Fruit fly (Drosophila melanogaster): ENCODE measurements around the gene CG13813.

CG13813 gene

dm6 chr3L:20186294-20187020 lies 45.0 kb upstream of the CG13813 start (continued):
- TF ChIP-seq CG17912 (GFP tag; optimal IDR thresholded peaks at IDR 0.05) = peak; percentile 59
- TF ChIP-seq dimm (GFP tag; IDR thresholded peaks at IDR 0.05) = no peak
- no peak for TF ChIP-seq HHEX (GFP tag; optimal IDR thresholded peaks at IDR 0.05)
- no peak for TF ChIP-seq CG18599 (GFP tag; optimal IDR thresholded peaks at IDR 0.05)
- TF ChIP-seq fd96Cb (tag; optimal IDR thresholded peaks at IDR 0.05) = no peak
- no peak for TF ChIP-seq ham (GFP tag; IDR thresholded peaks at IDR 0.05)
- no peak for TF ChIP-seq run (tag; optimal IDR thresholded peaks at IDR 0.05)
- no peak for TF ChIP-seq ATbp (GFP tag; optimal IDR thresholded peaks at IDR 0.05)
- TF ChIP-seq nerfin-2 (GFP tag; IDR thresholded peaks at IDR 0.05; ENCODE audit: partially characterized antibody) = no peak
- TF ChIP-seq stwl (tag; optimal IDR thresholded peaks at IDR 0.05) = peak; percentile 80
- TF ChIP-seq CG13123 (GFP tag; optimal IDR thresholded peaks at IDR 0.05) = no peak
- no peak for TF ChIP-seq CG13894 (tag; optimal IDR thresholded peaks at IDR 0.05)
- TF ChIP-seq Hand (GFP tag; optimal IDR thresholded peaks at IDR 0.05) = no peak
- TF ChIP-seq CG14441 (GFP tag; IDR thresholded peaks at IDR 0.05) = no peak
- no peak for TF ChIP-seq CG12942 (GFP tag; optimal IDR thresholded peaks at IDR 0.05)
- TF ChIP-seq CG12299 (tag; optimal IDR thresholded peaks at IDR 0.05) = peak; percentile 1
- peak; percentile 16 for TF ChIP-seq trem (tag; optimal IDR thresholded peaks at IDR 0.05)
- no peak for TF ChIP-seq Tbp (GFP tag; optimal IDR thresholded peaks at IDR 0.05)
- TF ChIP-seq Myb (GFP tag; optimal IDR thresholded peaks at IDR 0.05) = no peak
- 0 out of 2 replicates have a peak, but pooled peaks have one; percentile 0 for TF ChIP-seq vvl (GFP tag; IDR thresholded peaks at IDR 0.05)
- no peak for TF ChIP-seq mam (GFP tag; optimal IDR thresholded peaks at IDR 0.05)
- no peak for TF ChIP-seq CG9727 (GFP tag; optimal IDR thresholded peaks at IDR 0.05)
- no peak for TF ChIP-seq pros (GFP tag; optimal IDR thresholded peaks at IDR 0.05)
- no peak for TF ChIP-seq bbx (GFP tag; IDR thresholded peaks at IDR 0.05; ENCODE audit: partially characterized antibody)
- no peak for TF ChIP-seq Dbx (GFP tag; IDR thresholded peaks at IDR 0.05)
- TF ChIP-seq H2.0 (GFP tag; IDR thresholded peaks at IDR 0.05) = no peak
- peak; percentile 27 for TF ChIP-seq CTCF (GFP tag; optimal IDR thresholded peaks at IDR 0.05)
- peak; percentile 14 for TF ChIP-seq grau (tag; optimal IDR thresholded peaks at IDR 0.05)
- TF ChIP-seq Gug (GFP tag; IDR thresholded peaks at IDR 0.05) = no peak
- no peak for TF ChIP-seq Atf-2 (GFP tag; optimal IDR thresholded peaks at IDR 0.05)
- TF ChIP-seq D19B (GFP tag; optimal IDR thresholded peaks at IDR 0.05) = no peak
- no peak for TF ChIP-seq TFAM (GFP tag; optimal IDR thresholded peaks at IDR 0.05)
- peak; percentile 11 for TF ChIP-seq CG30020 (tag; optimal IDR thresholded peaks at IDR 0.05)
- TF ChIP-seq C15 (GFP tag; IDR thresholded peaks at IDR 0.05) = no peak
- no peak for TF ChIP-seq CG3847 (GFP tag; IDR thresholded peaks at IDR 0.05)
- peak; percentile 8 for TF ChIP-seq CG8924 (tag; optimal IDR thresholded peaks at IDR 0.05)
- TF ChIP-seq pnt (GFP tag; optimal IDR thresholded peaks at IDR 0.05) = no peak
- peak; percentile 36 for TF ChIP-seq CG5180 (GFP tag; optimal IDR thresholded peaks at IDR 0.05)
- no peak for TF ChIP-seq Dfd (GFP tag; optimal IDR thresholded peaks at IDR 0.05)
- no peak for TF ChIP-seq dmrt11E (tag; optimal IDR thresholded peaks at IDR 0.05)
- TF ChIP-seq CG16815 (GFP tag; optimal IDR thresholded peaks at IDR 0.05) = no peak
- no peak for TF ChIP-seq jing (GFP tag; optimal IDR thresholded peaks at IDR 0.05)
- TF ChIP-seq jigr1 (GFP tag; IDR thresholded peaks at IDR 0.05) = no peak
- TF ChIP-seq CrebB (tag; optimal IDR thresholded peaks at IDR 0.05) = no peak
- TF ChIP-seq abd-A (tag; optimal IDR thresholded peaks at IDR 0.05) = no peak
- TF ChIP-seq rib (GFP tag; IDR thresholded peaks at IDR 0.05) = no peak
- TF ChIP-seq H15 (GFP tag; IDR thresholded peaks at IDR 0.05) = no peak
- no peak for TF ChIP-seq CG10366 (GFP tag; IDR thresholded peaks at IDR 0.05)
- TF ChIP-seq Meics (GFP tag; optimal IDR thresholded peaks at IDR 0.05) = no peak
- no peak for TF ChIP-seq Gsc (GFP tag; IDR thresholded peaks at IDR 0.05)
- no peak for TF ChIP-seq her (GFP tag; optimal IDR thresholded peaks at IDR 0.05)
